Fruit fly (Drosophila melanogaster) whole organism, prepupa: Measurements from ENCODE around the gene CG9263.
A peak's percentile ranks its signal among the peaks of the same experiment; 100 is the strongest.

Source experiments
- Blimp-1 ChIP-seq: fragments of 200-800 bp; sonication (Bioruptor generic); optimal IDR thresholded peaks from 3 replicates; lab custom pipeline; 2017; ENCODE audit warnings: missing biosample characterization, missing genetic modification characterization, mild to moderate bottlenecking, moderate library complexity, missing genetic modification reagents
- CG10631 ChIP-seq: fragments of 200-800 bp; sonication (Bioruptor generic); optimal IDR thresholded peaks from 2 replicates; lab custom pipeline; 2016; ENCODE audit warnings: missing biosample characterization, missing genetic modification characterization
- CG10669 ChIP-seq: fragments of 200-800 bp; sonication (Bioruptor generic); optimal IDR thresholded peaks from 3 replicates; lab custom pipeline; 2018; ENCODE audit warnings: missing biosample characterization, mild to moderate bottlenecking, missing genetic modification characterization, moderate library complexity
- CG11294 ChIP-seq: fragments of 200-800 bp; sonication (Bioruptor generic); IDR thresholded peaks from 2 replicates; pipeline ENCODE4 v1.3.6; 2022; ENCODE audit warnings: missing biosample characterization, missing genetic modification characterization
- CG11762 ChIP-seq: fragments of 200-800 bp; sonication (Bioruptor generic); optimal IDR thresholded peaks from 3 replicates; lab custom pipeline; 2016; ENCODE audit warnings: missing biosample characterization, missing genetic modification characterization; ENCODE audit not compliant: insufficient read depth
- CG11902 ChIP-seq: fragments of 200-800 bp; sonication (Bioruptor generic); optimal IDR thresholded peaks from 3 replicates; lab custom pipeline; 2016; ENCODE audit warnings: missing biosample characterization, missing genetic modification characterization
- CG15336 ChIP-seq: fragments of 200-800 bp; sonication (Bioruptor generic); IDR thresholded peaks from 2 replicates; pipeline ENCODE4 v1.3.6; 2022; ENCODE audit warnings: missing biosample characterization, missing genetic modification characterization
- CG1621 ChIP-seq: fragments of 200-800 bp; sonication (Bioruptor generic); optimal IDR thresholded peaks from 3 replicates; lab custom pipeline; 2018; ENCODE audit warnings: missing biosample characterization, mild to moderate bottlenecking, missing genetic modification characterization
- CG16779 ChIP-seq: fragments of 200-800 bp; sonication (Bioruptor generic); optimal IDR thresholded peaks from 3 replicates; lab custom pipeline; 2017; ENCODE audit warnings: missing biosample characterization, mild to moderate bottlenecking, missing genetic modification characterization
- CG31627 ChIP-seq: fragments of 200-800 bp; sonication (Bioruptor generic); optimal IDR thresholded peaks from 3 replicates; lab custom pipeline; 2016; ENCODE audit warnings: missing biosample characterization, missing genetic modification characterization
- CG32006 ChIP-seq: fragments of 200-800 bp; sonication (Bioruptor generic); optimal IDR thresholded peaks from 3 replicates; lab custom pipeline; 2017; ENCODE audit warnings: missing biosample characterization, mild to moderate bottlenecking, missing genetic modification characterization
- CG3919 ChIP-seq: fragments of 200-800 bp; sonication (Bioruptor generic); optimal IDR thresholded peaks from 3 replicates; lab custom pipeline; 2016; ENCODE audit warnings: missing biosample characterization, missing genetic modification characterization
- CG6163 ChIP-seq: fragments of 200-800 bp; sonication (Bioruptor generic); IDR thresholded peaks from 3 replicates; pipeline ENCODE4 v1.3.6; 2022; ENCODE audit warnings: missing biosample characterization, missing genetic modification characterization
- CG6276 ChIP-seq: fragments of 200-800 bp; sonication (Bioruptor generic); optimal IDR thresholded peaks from 2 replicates; lab custom pipeline; 2017; ENCODE audit warnings: missing biosample characterization, mild to moderate bottlenecking, missing genetic modification characterization
- CG6808 ChIP-seq: fragments of 200-800 bp; sonication (Bioruptor generic); optimal IDR thresholded peaks from 3 replicates; lab custom pipeline; 2017; ENCODE audit warnings: missing biosample characterization, missing genetic modification characterization, mild to moderate bottlenecking, moderate library complexity, missing genetic modification reagents
- CG6854 ChIP-seq: fragments of 200-800 bp; sonication (Bioruptor generic); optimal IDR thresholded peaks from 2 replicates; lab custom pipeline; 2017; ENCODE audit warnings: missing biosample characterization, mild to moderate bottlenecking, missing genetic modification characterization
- CG7368 ChIP-seq: fragments of 200-800 bp; sonication (Bioruptor generic); optimal IDR thresholded peaks from 3 replicates; lab custom pipeline; 2016; ENCODE audit warnings: missing biosample characterization, missing genetic modification characterization
- CG8119 ChIP-seq: fragments of 200-800 bp; sonication (Bioruptor generic); IDR thresholded peaks from 3 replicates; pipeline ENCODE4 v1.3.6; 2022; ENCODE audit warnings: missing biosample characterization, missing genetic modification characterization
- CG8319 ChIP-seq: fragments of 200-800 bp; sonication (Bioruptor generic); optimal IDR thresholded peaks from 3 replicates; lab custom pipeline; 2016; ENCODE audit warnings: missing biosample characterization, missing genetic modification characterization
- CG8632 ChIP-seq: fragments of 200-800 bp; sonication (Bioruptor generic); optimal IDR thresholded peaks from 3 replicates; lab custom pipeline; 2016; ENCODE audit warnings: missing biosample characterization, missing genetic modification characterization
- CG9139 ChIP-seq: fragments of 200-800 bp; sonication (Bioruptor generic); optimal IDR thresholded peaks from 3 replicates; lab custom pipeline; 2017; ENCODE audit warnings: missing biosample characterization, mild to moderate bottlenecking, missing genetic modification characterization
- Eip75B ChIP-seq: fragments of 200-800 bp; sonication (Bioruptor generic); optimal IDR thresholded peaks from 3 replicates; lab custom pipeline; 2016; ENCODE audit warnings: missing biosample characterization, missing genetic modification characterization
- Eip78C ChIP-seq: fragments of 200-800 bp; sonication (Bioruptor generic); peaks from one replicate; lab custom pipeline; 2016; ENCODE audit warnings: missing biosample characterization, missing genetic modification characterization
- Eip93F ChIP-seq: fragments of 200-800 bp; sonication (Bioruptor generic); optimal IDR thresholded peaks from 2 replicates; lab custom pipeline; 2016; ENCODE audit warnings: missing biosample characterization, mild to moderate bottlenecking, missing genetic modification characterization
- Ets21C ChIP-seq: fragments of 200-800 bp; sonication (Bioruptor generic); optimal IDR thresholded peaks from 3 replicates; lab custom pipeline; 2016; ENCODE audit warnings: missing biosample characterization, missing genetic modification characterization
- Ets96B ChIP-seq: fragments of 200-800 bp; optimal IDR thresholded peaks from 2 replicates; lab custom pipeline; 2019; ENCODE audit warnings: missing biosample characterization, mild to moderate bottlenecking, missing genetic modification characterization, moderate library complexity
- Gug ChIP-seq: fragments of 200-800 bp; sonication (Bioruptor generic); IDR thresholded peaks from 2 replicates; pipeline ENCODE4 v1.3.6; 2022; ENCODE audit warnings: missing biosample characterization, missing genetic modification characterization
- Hr38 ChIP-seq: sonication (Bioruptor generic); optimal IDR thresholded peaks from 2 replicates; lab custom pipeline; 2016; ENCODE audit warnings: missing biosample characterization, missing genetic modification characterization
- Hr39 ChIP-seq: fragments of 200-800 bp; sonication (Bioruptor generic); optimal IDR thresholded peaks from 2 replicates; lab custom pipeline; 2016; ENCODE audit warnings: missing biosample characterization, missing genetic modification characterization
- Hr4 ChIP-seq: fragments of 200-800 bp; sonication (Bioruptor generic); optimal IDR thresholded peaks from 3 replicates; lab custom pipeline; 2016; ENCODE audit warnings: missing biosample characterization, missing genetic modification characterization
- Lpt ChIP-seq: fragments of 200-800 bp; sonication (Bioruptor generic); optimal IDR thresholded peaks from 3 replicates; lab custom pipeline; 2016; ENCODE audit warnings: missing biosample characterization, missing genetic modification characterization
- Met ChIP-seq: fragments of 200-800 bp; sonication (Bioruptor generic); optimal IDR thresholded peaks from 3 replicates; lab custom pipeline; 2016; ENCODE audit warnings: missing biosample characterization, missing genetic modification characterization
- OdsH ChIP-seq: fragments of 200-800 bp; sonication (Bioruptor generic); optimal IDR thresholded peaks from 3 replicates; lab custom pipeline; 2016; ENCODE audit warnings: missing biosample characterization, missing genetic modification characterization
- Sox102F ChIP-seq: fragments of 200-800 bp; sonication (Bioruptor generic); optimal IDR thresholded peaks from 2 replicates; lab custom pipeline; 2016; ENCODE audit warnings: missing biosample characterization, mild to moderate bottlenecking, missing genetic modification characterization
- Sox14 ChIP-seq: fragments of 200-800 bp; sonication (Bioruptor generic); optimal IDR thresholded peaks from 3 replicates; lab custom pipeline; 2016; ENCODE audit warnings: missing biosample characterization, missing genetic modification characterization
- Sox15 ChIP-seq: fragments of 200-800 bp; sonication (Bioruptor generic); optimal IDR thresholded peaks from 3 replicates; lab custom pipeline; 2016; ENCODE audit warnings: missing biosample characterization, missing genetic modification characterization
- achi ChIP-seq: fragments of 200-800 bp; sonication (Bioruptor generic); optimal IDR thresholded peaks from 3 replicates; lab custom pipeline; 2016; ENCODE audit warnings: missing biosample characterization, missing genetic modification characterization
- acj6 ChIP-seq: fragments of 200-800 bp; sonication (Bioruptor generic); optimal IDR thresholded peaks from 3 replicates; lab custom pipeline; 2016; ENCODE audit warnings: missing biosample characterization, missing genetic modification characterization
- dac ChIP-seq: fragments of 200-800 bp; sonication (Bioruptor generic); optimal IDR thresholded peaks from 2 replicates; lab custom pipeline; 2017; ENCODE audit warnings: missing biosample characterization, mild to moderate bottlenecking, missing genetic modification characterization
- dsx ChIP-seq: fragments of 200-800 bp; optimal IDR thresholded peaks from 3 replicates; lab custom pipeline; 2019; ENCODE audit warnings: missing biosample characterization, mild to moderate bottlenecking, missing genetic modification characterization, moderate library complexity; ENCODE audit not compliant: poor library complexity, severe bottlenecking
- esn ChIP-seq: fragments of 200-800 bp; sonication (Bioruptor generic); optimal IDR thresholded peaks from 2 replicates; lab custom pipeline; 2016; ENCODE audit warnings: missing biosample characterization, mild to moderate bottlenecking, missing genetic modification characterization, moderate library complexity
- fkh ChIP-seq: fragments of 200-800 bp; sonication (Bioruptor generic); optimal IDR thresholded peaks from 3 replicates; lab custom pipeline; 2017; ENCODE audit warnings: missing biosample characterization, mild to moderate bottlenecking, missing genetic modification characterization, moderate library complexity
- lz ChIP-seq: fragments of 200-800 bp; sonication (Bioruptor generic); optimal IDR thresholded peaks from 3 replicates; lab custom pipeline; 2016; ENCODE audit warnings: missing biosample characterization, missing genetic modification characterization
- net ChIP-seq: fragments of 200-800 bp; sonication (Bioruptor generic); optimal IDR thresholded peaks from 3 replicates; lab custom pipeline; 2016; ENCODE audit warnings: missing biosample characterization, missing genetic modification characterization
- pdm3 ChIP-seq: fragments of 200-800 bp; sonication (Bioruptor generic); optimal IDR thresholded peaks from 3 replicates; lab custom pipeline; 2016; ENCODE audit warnings: missing biosample characterization, missing genetic modification characterization
- salr ChIP-seq, 2 experiments: fragments of 200-800 bp; sonication (Bioruptor generic); optimal IDR thresholded peaks; 3 replicates each; lab custom pipeline; 2016 to 2018; ENCODE audit warnings: missing biosample characterization in 2 of 2, missing genetic modification characterization in 2 of 2, mild to moderate bottlenecking in 1 of 2
- spab ChIP-seq: fragments of 200-800 bp; sonication (Bioruptor generic); optimal IDR thresholded peaks from 2 replicates; lab custom pipeline; 2017; ENCODE audit warnings: missing biosample characterization, mild to moderate bottlenecking, missing genetic modification characterization, missing genetic modification reagents
- ss ChIP-seq, 2 experiments: fragments of 200-800 bp; sonication (Bioruptor generic); optimal IDR thresholded peaks; 2 replicates in 1 of 2; 3 replicates in 1 of 2; lab custom pipeline; 2017 to 2018; ENCODE audit warnings: mild to moderate bottlenecking in 2 of 2, missing biosample characterization in 2 of 2, missing genetic modification characterization in 2 of 2, moderate library complexity in 1 of 2
- topi ChIP-seq: fragments of 200-800 bp; sonication (Bioruptor generic); optimal IDR thresholded peaks from 3 replicates; lab custom pipeline; 2016; ENCODE audit warnings: missing biosample characterization, missing genetic modification characterization
- vri ChIP-seq: fragments of 200-800 bp; sonication (Bioruptor generic); optimal IDR thresholded peaks from 3 replicates; lab custom pipeline; 2016; ENCODE audit warnings: missing biosample characterization, mild to moderate bottlenecking, missing genetic modification characterization

Gene CG9263

dm6 chr2L:13512182-13513032 lies 30.0 kb downstream of the CG9263 start:
- peak; percentile 5; the same call in 1 of the 2 replicates for TF ChIP-seq CG11294
- no peak for TF ChIP-seq CG6276
- no peak for TF ChIP-seq dac (GFP tag; lab: Kevin White, UChicago)
- TF ChIP-seq esn (GFP tag; lab: Kevin White, UChicago), result peak; percentile 28
- TF ChIP-seq spab (GFP tag; lab: Kevin White, UChicago), result no peak
- TF ChIP-seq Met (GFP tag; lab: Kevin White, UChicago), result peak; percentile 33
- TF ChIP-seq ss (GFP tag; optimal IDR thresholded peaks at IDR 0.05; lab: Kevin White, UChicago), result peak in 1 of 2 experiments; percentile 2
- peak; percentile 26 for TF ChIP-seq achi (GFP tag; lab: Kevin White, UChicago)
- no peak for TF ChIP-seq Hr38 (GFP tag; lab: Kevin White, UChicago)
- TF ChIP-seq CG10631 (GFP tag; lab: Kevin White, UChicago), result peak; percentile 17
- no peak for TF ChIP-seq Blimp-1 (GFP tag; lab: Kevin White, UChicago)
- TF ChIP-seq Eip75B, result no peak
- no peak for TF ChIP-seq Lpt (GFP tag; lab: Kevin White, UChicago)
- TF ChIP-seq Sox15 (GFP tag; lab: Kevin White, UChicago), result peak; percentile 5
- TF ChIP-seq CG15336, result peak; percentile 36
- TF ChIP-seq dsx (GFP tag; lab: Kevin White, UChicago), result no peak
- no peak for TF ChIP-seq Ets96B
- TF ChIP-seq Eip78C (GFP tag; lab: Kevin White, UChicago), result peak; percentile 78
- TF ChIP-seq CG31627 (GFP tag; lab: Kevin White, UChicago), result peak; percentile 42
- no peak for TF ChIP-seq CG9139 (GFP tag; lab: Kevin White, UChicago)
- TF ChIP-seq OdsH (GFP tag; lab: Kevin White, UChicago), result peak; percentile 44
- peak; percentile 68 for TF ChIP-seq Hr4 (GFP tag; lab: Kevin White, UChicago)
- TF ChIP-seq pdm3 (GFP tag; lab: Kevin White, UChicago), result peak; percentile 46
- TF ChIP-seq Eip93F, result no peak
- TF ChIP-seq CG16779, result no peak
- TF ChIP-seq Sox14 (GFP tag; lab: Kevin White, UChicago), result no peak
- no peak; the same call in 1 of the 3 replicates for TF ChIP-seq CG8119
- TF ChIP-seq vri (GFP tag; lab: Kevin White, UChicago), result no peak
- TF ChIP-seq CG8319 (GFP tag; lab: Kevin White, UChicago), result peak; percentile 10
- TF ChIP-seq CG10669 (GFP tag; lab: Kevin White, UChicago), result no peak
- TF ChIP-seq CG3919, result peak; percentile 18
- TF ChIP-seq CG8632 (GFP tag; lab: Kevin White, UChicago), result peak; percentile 25
- TF ChIP-seq Ets21C, result peak; percentile 10
- TF ChIP-seq CG1621 (tag; lab: Kevin White, UChicago), result no peak
- TF ChIP-seq net (GFP tag; lab: Kevin White, UChicago), result no peak
- no peak for TF ChIP-seq CG6808
- TF ChIP-seq CG32006 (GFP tag; lab: Kevin White, UChicago), result peak; percentile 66
- TF ChIP-seq Hr39 (GFP tag; lab: Kevin White, UChicago), result peak; percentile 21
- peak; percentile 24 for TF ChIP-seq Gug (GFP tag; lab: Robert Waterston, UW)
- peak; percentile 8 for TF ChIP-seq CG11902 (GFP tag; lab: Kevin White, UChicago)
- TF ChIP-seq CG6163 (GFP tag; lab: Robert Waterston, UW), result peak; percentile 75
- TF ChIP-seq Sox102F (GFP tag; lab: Kevin White, UChicago), result no peak
- TF ChIP-seq CG11762 (GFP tag; lab: Kevin White, UChicago), result no peak
- peak; percentile 2 for TF ChIP-seq acj6 (GFP tag; lab: Kevin White, UChicago)
- peak; percentile 45 for TF ChIP-seq topi (GFP tag; lab: Kevin White, UChicago)
- TF ChIP-seq lz (GFP tag; lab: Kevin White, UChicago), result no peak
- TF ChIP-seq fkh, result peak; percentile 25
- TF ChIP-seq CG7368, result peak; percentile 7
- TF ChIP-seq salr (GFP tag; optimal IDR thresholded peaks at IDR 0.05; lab: Kevin White, UChicago), result peak in 1 of 2 experiments; percentile 28
- no peak for TF ChIP-seq CG6854 (GFP tag; lab: Kevin White, UChicago)
